Worm (Caenorhabditis elegans): Measurements from ENCODE around the gene apl-1.

DNA sequence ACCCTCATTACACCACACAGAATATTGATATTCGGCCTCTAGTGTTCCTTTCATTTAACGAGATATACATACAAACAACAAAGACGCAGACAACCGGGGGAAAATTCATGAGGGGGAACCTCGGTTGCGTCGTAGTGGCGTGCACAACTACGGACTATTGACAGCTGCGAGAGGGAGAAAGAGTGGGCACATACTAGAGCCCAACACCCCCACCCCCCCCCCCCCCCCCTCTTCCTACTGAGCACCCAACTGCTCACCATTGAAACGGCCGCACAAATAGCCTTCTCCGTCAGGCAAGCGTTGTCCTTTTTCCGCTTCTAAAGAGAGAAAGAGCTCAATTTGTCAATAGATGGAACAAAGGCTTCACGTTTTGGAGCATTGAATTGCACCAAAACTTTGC lies 23.5 kb upstream of the apl-1 start:
- TF ChIP-seq Y22D7AL.16 (tag; optimal IDR thresholded peaks at IDR 0.05) (no peak), tbx-2 (tag; optimal IDR thresholded peaks at IDR 0.05) (no peak)

Data from whole organism, late embryonic.